Fruit fly (Drosophila melanogaster) whole organism, prepupa: ENCODE data around the gene MED22.

Experiments
- Blimp-1 ChIP-seq: fragments of 200-800 bp; sonication (Bioruptor generic); optimal IDR thresholded peaks from 3 replicates; lab custom pipeline; 2017; ENCODE audit warnings: missing biosample characterization, missing genetic modification characterization, mild to moderate bottlenecking, moderate library complexity, missing genetic modification reagents
- CG10631 ChIP-seq: fragments of 200-800 bp; sonication (Bioruptor generic); optimal IDR thresholded peaks from 2 replicates; lab custom pipeline; 2016; ENCODE audit warnings: missing biosample characterization, missing genetic modification characterization
- CG11294 ChIP-seq: fragments of 200-800 bp; sonication (Bioruptor generic); IDR thresholded peaks from 2 replicates; pipeline ENCODE4 v1.3.6; 2022; ENCODE audit warnings: missing biosample characterization, missing genetic modification characterization
- CG11762 ChIP-seq: fragments of 200-800 bp; sonication (Bioruptor generic); optimal IDR thresholded peaks from 3 replicates; lab custom pipeline; 2016; ENCODE audit warnings: missing biosample characterization, missing genetic modification characterization; ENCODE audit not compliant: insufficient read depth
- CG11902 ChIP-seq: fragments of 200-800 bp; sonication (Bioruptor generic); optimal IDR thresholded peaks from 3 replicates; lab custom pipeline; 2016; ENCODE audit warnings: missing biosample characterization, missing genetic modification characterization
- CG15336 ChIP-seq: fragments of 200-800 bp; sonication (Bioruptor generic); IDR thresholded peaks from 2 replicates; pipeline ENCODE4 v1.3.6; 2022; ENCODE audit warnings: missing biosample characterization, missing genetic modification characterization
- CG16779 ChIP-seq: fragments of 200-800 bp; sonication (Bioruptor generic); optimal IDR thresholded peaks from 3 replicates; lab custom pipeline; 2017; ENCODE audit warnings: missing biosample characterization, mild to moderate bottlenecking, missing genetic modification characterization
- CG3032 ChIP-seq: fragments of 200-800 bp; optimal IDR thresholded peaks from 2 replicates; lab custom pipeline; 2019; ENCODE audit warnings: missing biosample characterization, mild to moderate bottlenecking, missing genetic modification characterization, moderate library complexity
- CG31627 ChIP-seq: fragments of 200-800 bp; sonication (Bioruptor generic); optimal IDR thresholded peaks from 3 replicates; lab custom pipeline; 2016; ENCODE audit warnings: missing biosample characterization, missing genetic modification characterization
- CG32006 ChIP-seq: fragments of 200-800 bp; sonication (Bioruptor generic); optimal IDR thresholded peaks from 3 replicates; lab custom pipeline; 2017; ENCODE audit warnings: missing biosample characterization, mild to moderate bottlenecking, missing genetic modification characterization
- CG34406 ChIP-seq: fragments of 200-800 bp; sonication (Bioruptor generic); optimal IDR thresholded peaks from 3 replicates; lab custom pipeline; 2016; ENCODE audit warnings: missing biosample characterization, missing genetic modification characterization
- CG3919 ChIP-seq: fragments of 200-800 bp; sonication (Bioruptor generic); optimal IDR thresholded peaks from 3 replicates; lab custom pipeline; 2016; ENCODE audit warnings: missing biosample characterization, missing genetic modification characterization
- CG4318 ChIP-seq: fragments of 200-800 bp; sonication (Bioruptor generic); optimal IDR thresholded peaks from 3 replicates; lab custom pipeline; 2017; ENCODE audit warnings: missing biosample characterization, mild to moderate bottlenecking, missing genetic modification characterization
- CG6163 ChIP-seq: fragments of 200-800 bp; sonication (Bioruptor generic); IDR thresholded peaks from 3 replicates; pipeline ENCODE4 v1.3.6; 2022; ENCODE audit warnings: missing biosample characterization, missing genetic modification characterization
- CG6276 ChIP-seq: fragments of 200-800 bp; sonication (Bioruptor generic); optimal IDR thresholded peaks from 2 replicates; lab custom pipeline; 2017; ENCODE audit warnings: missing biosample characterization, mild to moderate bottlenecking, missing genetic modification characterization
- CG6792 ChIP-seq: fragments of 200-800 bp; sonication (Bioruptor generic); optimal IDR thresholded peaks from 3 replicates; lab custom pipeline; 2016; ENCODE audit warnings: missing biosample characterization, missing genetic modification characterization
- CG6808 ChIP-seq: fragments of 200-800 bp; sonication (Bioruptor generic); optimal IDR thresholded peaks from 3 replicates; lab custom pipeline; 2017; ENCODE audit warnings: missing biosample characterization, missing genetic modification characterization, mild to moderate bottlenecking, moderate library complexity, missing genetic modification reagents
- CG6854 ChIP-seq: fragments of 200-800 bp; sonication (Bioruptor generic); optimal IDR thresholded peaks from 2 replicates; lab custom pipeline; 2017; ENCODE audit warnings: missing biosample characterization, mild to moderate bottlenecking, missing genetic modification characterization
- CG8119 ChIP-seq: fragments of 200-800 bp; sonication (Bioruptor generic); IDR thresholded peaks from 3 replicates; pipeline ENCODE4 v1.3.6; 2022; ENCODE audit warnings: missing biosample characterization, missing genetic modification characterization
- CG8632 ChIP-seq: fragments of 200-800 bp; sonication (Bioruptor generic); optimal IDR thresholded peaks from 3 replicates; lab custom pipeline; 2016; ENCODE audit warnings: missing biosample characterization, missing genetic modification characterization
- CG9139 ChIP-seq: fragments of 200-800 bp; sonication (Bioruptor generic); optimal IDR thresholded peaks from 3 replicates; lab custom pipeline; 2017; ENCODE audit warnings: missing biosample characterization, mild to moderate bottlenecking, missing genetic modification characterization
- Eip75B ChIP-seq: fragments of 200-800 bp; sonication (Bioruptor generic); optimal IDR thresholded peaks from 3 replicates; lab custom pipeline; 2016; ENCODE audit warnings: missing biosample characterization, missing genetic modification characterization
- Eip78C ChIP-seq: fragments of 200-800 bp; sonication (Bioruptor generic); peaks from one replicate; lab custom pipeline; 2016; ENCODE audit warnings: missing biosample characterization, missing genetic modification characterization
- Ets96B ChIP-seq: fragments of 200-800 bp; optimal IDR thresholded peaks from 2 replicates; lab custom pipeline; 2019; ENCODE audit warnings: missing biosample characterization, mild to moderate bottlenecking, missing genetic modification characterization, moderate library complexity
- Gug ChIP-seq: fragments of 200-800 bp; sonication (Bioruptor generic); IDR thresholded peaks from 2 replicates; pipeline ENCODE4 v1.3.6; 2022; ENCODE audit warnings: missing biosample characterization, missing genetic modification characterization
- Hr38 ChIP-seq: sonication (Bioruptor generic); optimal IDR thresholded peaks from 2 replicates; lab custom pipeline; 2016; ENCODE audit warnings: missing biosample characterization, missing genetic modification characterization
- Hr39 ChIP-seq: fragments of 200-800 bp; sonication (Bioruptor generic); optimal IDR thresholded peaks from 2 replicates; lab custom pipeline; 2016; ENCODE audit warnings: missing biosample characterization, missing genetic modification characterization
- Lpt ChIP-seq: fragments of 200-800 bp; sonication (Bioruptor generic); optimal IDR thresholded peaks from 3 replicates; lab custom pipeline; 2016; ENCODE audit warnings: missing biosample characterization, missing genetic modification characterization
- Met ChIP-seq: fragments of 200-800 bp; sonication (Bioruptor generic); optimal IDR thresholded peaks from 3 replicates; lab custom pipeline; 2016; ENCODE audit warnings: missing biosample characterization, missing genetic modification characterization
- OdsH ChIP-seq: fragments of 200-800 bp; sonication (Bioruptor generic); optimal IDR thresholded peaks from 3 replicates; lab custom pipeline; 2016; ENCODE audit warnings: missing biosample characterization, missing genetic modification characterization
- Sox14 ChIP-seq: fragments of 200-800 bp; sonication (Bioruptor generic); optimal IDR thresholded peaks from 3 replicates; lab custom pipeline; 2016; ENCODE audit warnings: missing biosample characterization, missing genetic modification characterization
- achi ChIP-seq: fragments of 200-800 bp; sonication (Bioruptor generic); optimal IDR thresholded peaks from 3 replicates; lab custom pipeline; 2016; ENCODE audit warnings: missing biosample characterization, missing genetic modification characterization
- acj6 ChIP-seq: fragments of 200-800 bp; sonication (Bioruptor generic); optimal IDR thresholded peaks from 3 replicates; lab custom pipeline; 2016; ENCODE audit warnings: missing biosample characterization, missing genetic modification characterization
- cyc ChIP-seq: fragments of 200-800 bp; sonication (Bioruptor generic); optimal IDR thresholded peaks from 3 replicates; lab custom pipeline; 2016; ENCODE audit warnings: missing biosample characterization, missing genetic modification characterization
- dsx ChIP-seq: fragments of 200-800 bp; optimal IDR thresholded peaks from 3 replicates; lab custom pipeline; 2019; ENCODE audit warnings: missing biosample characterization, mild to moderate bottlenecking, missing genetic modification characterization, moderate library complexity; ENCODE audit not compliant: poor library complexity, severe bottlenecking
- eg ChIP-seq: fragments of 200-800 bp; sonication (Bioruptor generic); IDR thresholded peaks from 3 replicates; pipeline ENCODE4 v1.3.6; 2022; ENCODE audit warnings: missing biosample characterization, missing genetic modification characterization
- esn ChIP-seq: fragments of 200-800 bp; sonication (Bioruptor generic); optimal IDR thresholded peaks from 2 replicates; lab custom pipeline; 2016; ENCODE audit warnings: missing biosample characterization, mild to moderate bottlenecking, missing genetic modification characterization, moderate library complexity
- fd59A ChIP-seq: fragments of 200-800 bp; sonication (Bioruptor generic); optimal IDR thresholded peaks from 2 replicates; lab custom pipeline; 2017; ENCODE audit warnings: missing biosample characterization, mild to moderate bottlenecking, missing genetic modification characterization, missing genetic modification reagents
- fd85E ChIP-seq: fragments of 200-800 bp; sonication (Bioruptor generic); optimal IDR thresholded peaks from 3 replicates; lab custom pipeline; 2016; ENCODE audit warnings: missing biosample characterization, missing genetic modification characterization
- fkh ChIP-seq: fragments of 200-800 bp; sonication (Bioruptor generic); optimal IDR thresholded peaks from 3 replicates; lab custom pipeline; 2017; ENCODE audit warnings: missing biosample characterization, mild to moderate bottlenecking, missing genetic modification characterization, moderate library complexity
- lz ChIP-seq: fragments of 200-800 bp; sonication (Bioruptor generic); optimal IDR thresholded peaks from 3 replicates; lab custom pipeline; 2016; ENCODE audit warnings: missing biosample characterization, missing genetic modification characterization
- net ChIP-seq: fragments of 200-800 bp; sonication (Bioruptor generic); optimal IDR thresholded peaks from 3 replicates; lab custom pipeline; 2016; ENCODE audit warnings: missing biosample characterization, missing genetic modification characterization
- pdm3 ChIP-seq: fragments of 200-800 bp; sonication (Bioruptor generic); optimal IDR thresholded peaks from 3 replicates; lab custom pipeline; 2016; ENCODE audit warnings: missing biosample characterization, missing genetic modification characterization
- salr ChIP-seq, 2 experiments: fragments of 200-800 bp; sonication (Bioruptor generic); optimal IDR thresholded peaks; 3 replicates each; lab custom pipeline; 2016 to 2018; ENCODE audit warnings: missing biosample characterization in 2 of 2, missing genetic modification characterization in 2 of 2, mild to moderate bottlenecking in 1 of 2
- spab ChIP-seq: fragments of 200-800 bp; sonication (Bioruptor generic); optimal IDR thresholded peaks from 2 replicates; lab custom pipeline; 2017; ENCODE audit warnings: missing biosample characterization, mild to moderate bottlenecking, missing genetic modification characterization, missing genetic modification reagents
- ss ChIP-seq, 2 experiments: fragments of 200-800 bp; sonication (Bioruptor generic); optimal IDR thresholded peaks; 2 replicates in 1 of 2; 3 replicates in 1 of 2; lab custom pipeline; 2017 to 2018; ENCODE audit warnings: mild to moderate bottlenecking in 2 of 2, missing biosample characterization in 2 of 2, missing genetic modification characterization in 2 of 2, moderate library complexity in 1 of 2
- svp ChIP-seq: fragments of 200-800 bp; sonication (Bioruptor generic); peaks from one replicate; lab custom pipeline; 2016; ENCODE audit warnings: missing biosample characterization, missing genetic modification characterization

The MED22 gene

dm6 chrX:933997-934396 is 6.1 kb downstream of the MED22 start:
- TF ChIP-seq salr (GFP tag; optimal IDR thresholded peaks at IDR 0.05; lab: Kevin White, UChicago) (no peak), CG6854 (GFP tag; lab: Kevin White, UChicago) (no peak), Sox14 (GFP tag; lab: Kevin White, UChicago) (no peak), CG11294 (GFP tag; lab: Robert Waterston, UW) (no peak), cyc (no peak), Met (GFP tag; lab: Kevin White, UChicago) (no peak), CG3919 (no peak), CG16779 (no peak), CG15336 (no peak), CG10631 (GFP tag; lab: Kevin White, UChicago) (no peak), CG8119 (GFP tag; lab: Robert Waterston, UW) (no peak)

- TF ChIP-seq CG4318 (peak; percentile 97), esn (GFP tag; lab: Kevin White, UChicago) (peak; percentile 97), ss (GFP tag; optimal IDR thresholded peaks at IDR 0.05; lab: Kevin White, UChicago) (peak; percentile 98 to 99), Met (GFP tag; lab: Kevin White, UChicago) (peak; percentile 97), OdsH (GFP tag; lab: Kevin White, UChicago) (peak; percentile 97), CG3032 (tag; lab: Kevin White, UChicago) (peak; percentile 97), CG8632 (peak; percentile 95), Sox14 (GFP tag; lab: Kevin White, UChicago) (peak; percentile 98), net (peak; percentile 97), salr (GFP tag; optimal IDR thresholded peaks at IDR 0.05; lab: Kevin White, UChicago) (peak in 1 of 2 experiments; percentile 96), CG11762 (peak; percentile 94), Blimp-1 (GFP tag; lab: Kevin White, UChicago) (peak; percentile 92), Gug (peak; percentile 99), fd85E (GFP tag; lab: Kevin White, UChicago) (peak; percentile 95), CG34406 (GFP tag; lab: Kevin White, UChicago) (peak; percentile 95), CG32006 (GFP tag; lab: Kevin White, UChicago) (peak; percentile 98), CG31627 (GFP tag; lab: Kevin White, UChicago) (peak; percentile 97), pdm3 (GFP tag; lab: Kevin White, UChicago) (peak; percentile 97), dsx (peak; percentile 94), CG11902 (GFP tag; lab: Kevin White, UChicago) (peak; percentile 96), CG6808 (GFP tag; lab: Kevin White, UChicago) (peak; percentile 97), acj6 (GFP tag; lab: Kevin White, UChicago) (peak; percentile 96), Hr38 (peak; percentile 77), svp (GFP tag; lab: Kevin White, UChicago) (peak; percentile 98), CG6792 (peak; percentile 97), CG16779 (peak; percentile 96), Lpt (GFP tag; lab: Kevin White, UChicago) (peak; percentile 97), Eip75B (GFP tag; lab: Kevin White, UChicago) (peak; percentile 97), CG10631 (GFP tag; lab: Kevin White, UChicago) (peak; percentile 98), CG11294 (GFP tag; lab: Robert Waterston, UW) (peak; percentile 98), Hr39 (GFP tag; lab: Kevin White, UChicago) (peak; percentile 97), lz (peak; percentile 98), spab (GFP tag; lab: Kevin White, UChicago) (peak; percentile 96), CG15336 (peak; percentile 99), eg (GFP tag; lab: Robert Waterston, UW) (peak; percentile 99), CG6276 (GFP tag; lab: Kevin White, UChicago) (peak; percentile 98), achi (GFP tag; lab: Kevin White, UChicago) (peak; percentile 97), Ets96B (peak; percentile 97), cyc (peak; percentile 97), fd59A (GFP tag; lab: Kevin White, UChicago) (peak; percentile 98), fkh (peak; percentile 98), CG6163 (GFP tag; lab: Robert Waterston, UW) (peak; percentile 99), Eip78C (GFP tag; lab: Kevin White, UChicago) (peak; percentile 98), CG9139 (GFP tag; lab: Kevin White, UChicago) (peak; percentile 96)
Measured at dm6 chrX:935049-935900, 7.3 kb downstream of the MED22 start, which contains the start of gene TRAM. TRAM (plus strand) TSS chrX:935232.
